Fruit fly (Drosophila melanogaster) whole organism, embryonic: ENCODE results near the gene Dcps.

ENCODE experiments used
- ATbp ChIP-seq: fragments of 200-800 bp; sonication (Bioruptor generic); optimal IDR thresholded peaks from 2 replicates; lab custom pipeline; 2017; ENCODE audit warnings: missing biosample characterization, mild to moderate bottlenecking, missing genetic modification characterization, missing genetic modification reagents
- CG11723 ChIP-seq: fragments of 200-800 bp; sonication (Bioruptor generic); optimal IDR thresholded peaks from 2 replicates; lab custom pipeline; 2017; ENCODE audit warnings: missing biosample characterization, mild to moderate bottlenecking, missing genetic modification characterization
- CG15269 ChIP-seq: fragments of 200-800 bp; sonication (Bioruptor generic); optimal IDR thresholded peaks from 2 replicates; lab custom pipeline; 2018; ENCODE audit warnings: missing biosample characterization, mild to moderate bottlenecking, missing genetic modification characterization, moderate library complexity
- CG16815 ChIP-seq: fragments of 200-800 bp; sonication (Bioruptor generic); optimal IDR thresholded peaks from 3 replicates; lab custom pipeline; 2017; ENCODE audit warnings: missing biosample characterization, mild to moderate bottlenecking, missing genetic modification characterization
- CG17829 ChIP-seq: fragments of 200-800 bp; optimal IDR thresholded peaks from 2 replicates; lab custom pipeline; 2019; ENCODE audit warnings: missing biosample characterization, mild to moderate bottlenecking, missing genetic modification characterization, moderate library complexity
- CG2129 ChIP-seq: fragments of 200-800 bp; sonication (Bioruptor generic); IDR thresholded peaks from 2 replicates; pipeline ENCODE4 v1.3.6; 2022; ENCODE audit warnings: missing biosample characterization, missing genetic modification characterization; ENCODE audit not compliant: partially characterized antibody
- CG2678 ChIP-seq: fragments of 200-800 bp; sonication (Bioruptor generic); optimal IDR thresholded peaks from 3 replicates; lab custom pipeline; 2019; ENCODE audit warnings: missing biosample characterization, mild to moderate bottlenecking, missing genetic modification characterization, moderate library complexity
- CG2712 ChIP-seq: fragments of 200-800 bp; optimal IDR thresholded peaks from 3 replicates; lab custom pipeline; 2019; ENCODE audit warnings: missing biosample characterization, mild to moderate bottlenecking, missing genetic modification characterization, moderate library complexity
- CG32772 ChIP-seq: fragments of 200-800 bp; sonication (Bioruptor generic); IDR thresholded peaks from 2 replicates; pipeline ENCODE4 v1.3.6; 2022; ENCODE audit warnings: missing biosample characterization, missing genetic modification characterization
- CG33213 ChIP-seq: fragments of 200-800 bp; sonication (Bioruptor generic); optimal IDR thresholded peaks from 3 replicates; lab custom pipeline; 2016; ENCODE audit warnings: missing biosample characterization, missing genetic modification characterization
- CG4820 ChIP-seq: fragments of 200-800 bp; sonication (Bioruptor generic); optimal IDR thresholded peaks from 3 replicates; lab custom pipeline; 2016; ENCODE audit warnings: missing biosample characterization, missing genetic modification characterization
- CG6654 ChIP-seq: fragments of 200-800 bp; sonication (Bioruptor generic); optimal IDR thresholded peaks from 2 replicates; lab custom pipeline; 2017; ENCODE audit warnings: missing biosample characterization, mild to moderate bottlenecking, missing genetic modification characterization
- CG7357 ChIP-seq: fragments of 200-800 bp; sonication (Bioruptor generic); IDR thresholded peaks from 3 replicates; pipeline ENCODE4 v1.3.6; 2022; ENCODE audit warnings: missing biosample characterization, missing genetic modification characterization
- CG7839 ChIP-seq: fragments of 200-800 bp; sonication (Bioruptor generic); optimal IDR thresholded peaks from 3 replicates; lab custom pipeline; 2018; ENCODE audit warnings: missing biosample characterization, mild to moderate bottlenecking, missing genetic modification characterization, moderate library complexity
- CG8281 ChIP-seq: fragments of 200-800 bp; sonication (Bioruptor generic); optimal IDR thresholded peaks from 2 replicates; lab custom pipeline; 2018; ENCODE audit warnings: missing biosample characterization, mild to moderate bottlenecking, missing genetic modification characterization, moderate library complexity
- CG8765 ChIP-seq: fragments of 200-800 bp; sonication (Bioruptor generic); IDR thresholded peaks from 2 replicates; pipeline ENCODE4 v1.3.6; 2022; ENCODE audit warnings: missing biosample characterization, missing genetic modification characterization
- CG9609 ChIP-seq: fragments of 200-800 bp; sonication (Bioruptor generic); optimal IDR thresholded peaks from 3 replicates; lab custom pipeline; 2016; ENCODE audit warnings: missing biosample characterization, missing genetic modification characterization
- Camta ChIP-seq: fragments of 200-800 bp; sonication (Bioruptor generic); optimal IDR thresholded peaks from 2 replicates; lab custom pipeline; 2016; ENCODE audit warnings: missing biosample characterization, missing genetic modification characterization
- CkIIα-i1 ChIP-seq: fragments of 200-800 bp; sonication (Bioruptor generic); IDR thresholded peaks from 2 replicates; pipeline ENCODE4 v1.3.6; 2022; ENCODE audit warnings: missing biosample characterization, missing genetic modification characterization
- Deaf1 ChIP-seq: fragments of 200-800 bp; optimal IDR thresholded peaks from 3 replicates; lab custom pipeline; 2019; ENCODE audit warnings: missing biosample characterization, mild to moderate bottlenecking, missing genetic modification characterization, moderate library complexity
- Elba2 ChIP-seq: fragments of 200-800 bp; sonication (Bioruptor generic); optimal IDR thresholded peaks from 3 replicates; lab custom pipeline; 2016; ENCODE audit warnings: missing biosample characterization, missing genetic modification characterization
- H2.0 ChIP-seq: fragments of 200-800 bp; sonication (Bioruptor generic); IDR thresholded peaks from 2 replicates; pipeline ENCODE4 v1.3.6; 2022; ENCODE audit warnings: missing biosample characterization, missing genetic modification characterization
- HLH3B ChIP-seq: fragments of 200-800 bp; sonication (Bioruptor generic); IDR thresholded peaks from 2 replicates; pipeline ENCODE4 v1.3.6; 2022; ENCODE audit warnings: missing biosample characterization, missing genetic modification characterization
- Hmx ChIP-seq: fragments of 200-800 bp; sonication (Bioruptor generic); optimal IDR thresholded peaks from 2 replicates; lab custom pipeline; 2016; ENCODE audit warnings: missing biosample characterization, missing genetic modification characterization
- NC2α ChIP-seq: fragments of 200-800 bp; sonication (Bioruptor generic); optimal IDR thresholded peaks from 2 replicates; lab custom pipeline; 2016; ENCODE audit warnings: missing biosample characterization, missing genetic modification characterization
- Opbp ChIP-seq: fragments of 200-800 bp; sonication (Bioruptor generic); IDR thresholded peaks from 3 replicates; pipeline ENCODE4 v1.3.6; 2022; ENCODE audit warnings: missing biosample characterization, missing genetic modification characterization; ENCODE audit not compliant: partially characterized antibody
- Sox100B ChIP-seq: fragments of 200-800 bp; sonication (Bioruptor generic); optimal IDR thresholded peaks from 3 replicates; lab custom pipeline; 2018; ENCODE audit warnings: missing biosample characterization, mild to moderate bottlenecking, missing genetic modification characterization
- ara ChIP-seq: fragments of 200-800 bp; sonication (Bioruptor generic); IDR thresholded peaks from 2 replicates; pipeline ENCODE4 v1.3.6; 2022; ENCODE audit warnings: missing biosample characterization, missing genetic modification characterization
- ase ChIP-seq: fragments of 200-800 bp; sonication (Bioruptor generic); IDR thresholded peaks from 3 replicates; pipeline ENCODE4 v1.3.6; 2022; ENCODE audit warnings: missing biosample characterization, missing genetic modification characterization
- ato ChIP-seq: fragments of 200-800 bp; sonication (Bioruptor generic); IDR thresholded peaks from 2 replicates; pipeline ENCODE4 v1.3.6; 2022; ENCODE audit warnings: missing biosample characterization, missing genetic modification characterization; ENCODE audit not compliant: partially characterized antibody
- caup ChIP-seq: fragments of 200-800 bp; sonication (Bioruptor generic); optimal IDR thresholded peaks from 3 replicates; lab custom pipeline; 2017; ENCODE audit warnings: missing biosample characterization, mild to moderate bottlenecking, missing genetic modification characterization, moderate library complexity; ENCODE audit not compliant: severe bottlenecking
- croc ChIP-seq: fragments of 200-800 bp; sonication (Bioruptor generic); conservative IDR thresholded peaks from 3 replicates; pipeline ENCODE4 v1.3.6; 2022; ENCODE audit warnings: missing biosample characterization, missing genetic modification characterization
- crol ChIP-seq: fragments of 200-800 bp; sonication (Bioruptor generic); IDR thresholded peaks from 2 replicates; pipeline ENCODE4 v1.3.6; 2022; ENCODE audit warnings: missing biosample characterization, missing genetic modification characterization
- dati ChIP-seq: fragments of 200-800 bp; sonication (Bioruptor generic); IDR thresholded peaks from 2 replicates; pipeline ENCODE4 v1.3.6; 2022; ENCODE audit warnings: missing biosample characterization, missing genetic modification characterization
- esg ChIP-seq: fragments of 200-800 bp; sonication (Bioruptor generic); conservative IDR thresholded peaks from 2 replicates; pipeline ENCODE4 v1.3.6; 2022; ENCODE audit warnings: missing biosample characterization, missing genetic modification characterization
- fru ChIP-seq: fragments of >200 bp; optimal IDR thresholded peaks from 2 replicates; lab custom pipeline; 2017
- fu2 ChIP-seq: fragments of 200-800 bp; sonication (Bioruptor generic); optimal IDR thresholded peaks from 2 replicates; lab custom pipeline; 2016; ENCODE audit warnings: missing biosample characterization, missing genetic modification characterization
- gfzf ChIP-seq: fragments of 200-800 bp; sonication (Bioruptor generic); optimal IDR thresholded peaks from 2 replicates; lab custom pipeline; 2016; ENCODE audit warnings: missing biosample characterization, mild to moderate bottlenecking, missing genetic modification characterization, moderate library complexity
- jumu ChIP-seq: fragments of 200-800 bp; sonication (Bioruptor generic); optimal IDR thresholded peaks from 3 replicates; lab custom pipeline; 2016; ENCODE audit warnings: missing biosample characterization, missing genetic modification characterization
- ken ChIP-seq: fragments of 200-800 bp; sonication (Bioruptor generic); IDR thresholded peaks from 3 replicates; pipeline ENCODE4 v1.3.6; 2022; ENCODE audit warnings: missing biosample characterization, missing genetic modification characterization
- lilli ChIP-seq: fragments of 200-800 bp; sonication (Bioruptor generic); optimal IDR thresholded peaks from 3 replicates; lab custom pipeline; 2016; ENCODE audit warnings: missing biosample characterization, missing genetic modification characterization
- nau ChIP-seq: fragments of 200-800 bp; sonication (Bioruptor generic); optimal IDR thresholded peaks from 3 replicates; lab custom pipeline; 2017; ENCODE audit warnings: missing biosample characterization, mild to moderate bottlenecking, missing genetic modification characterization, missing genetic modification reagents
- pan ChIP-seq, 4 experiments: fragments of >200 bp in 3 of 4; fragments of 200-800 bp in 1 of 4; sonication (Bioruptor generic) in 1 of 4; optimal IDR thresholded peaks in 3 of 4; IDR thresholded peaks in 1 of 4; 2 replicates each; pipeline versions ENCODE4 v1.3.6 to Lab custom; 2017 to 2022; ENCODE audit warnings: missing biosample characterization in 2 of 4, missing genetic modification characterization in 2 of 4, mixed read lengths in 1 of 4
- pum ChIP-seq: fragments of 200-800 bp; sonication (Bioruptor generic); optimal IDR thresholded peaks from 2 replicates; lab custom pipeline; 2016; ENCODE audit warnings: missing biosample characterization, missing genetic modification characterization
- ranshi ChIP-seq: fragments of 200-800 bp; sonication (Bioruptor generic); IDR thresholded peaks from 2 replicates; pipeline ENCODE4 v1.3.6; 2022; ENCODE audit warnings: missing biosample characterization, missing genetic modification characterization
- row ChIP-seq: fragments of 200-800 bp; sonication (Bioruptor generic); IDR thresholded peaks from 3 replicates; pipeline ENCODE4 v1.3.6; 2022; ENCODE audit warnings: missing biosample characterization, missing genetic modification characterization
- sd ChIP-seq: fragments of 200-800 bp; sonication (Bioruptor generic); optimal IDR thresholded peaks from 3 replicates; lab custom pipeline; 2018; ENCODE audit warnings: missing biosample characterization, mild to moderate bottlenecking, missing genetic modification characterization, moderate library complexity
- shn ChIP-seq: fragments of 200-800 bp; sonication (Bioruptor generic); optimal IDR thresholded peaks from 3 replicates; lab custom pipeline; 2016; ENCODE audit warnings: missing biosample characterization, missing genetic modification characterization
- vvl ChIP-seq: fragments of 200-800 bp; sonication (Bioruptor generic); IDR thresholded peaks from 2 replicates; pipeline ENCODE4 v1.3.6; 2022; ENCODE audit warnings: missing biosample characterization, missing genetic modification characterization
- zen ChIP-seq: fragments of 200-800 bp; sonication (Bioruptor generic); optimal IDR thresholded peaks from 3 replicates; lab custom pipeline; 2018; ENCODE audit warnings: missing biosample characterization, mild to moderate bottlenecking, missing genetic modification characterization, moderate library complexity

The Dcps gene

dm6 chr3R:5705469-5706067, 49.0 kb downstream of the Dcps start (continued):
- TF ChIP-seq gfzf (GFP tag; lab: Kevin White, UChicago) (no peak), vvl (GFP tag; lab: Robert Waterston, UW) (peak; percentile 53), lilli (GFP tag; lab: Kevin White, UChicago) (peak; percentile 57), CG33213 (GFP tag; lab: Kevin White, UChicago) (no peak), dati (GFP tag; lab: Robert Waterston, UW) (no peak), ase (GFP tag; lab: Robert Waterston, UW) (0 out of 3 replicates have a peak, but pooled peaks have one; percentile 40), caup (GFP tag; lab: Kevin White, UChicago) (peak; percentile 50), jumu (no peak), CG8281 (tag; lab: Kevin White, UChicago) (peak; percentile 48), HLH3B (0 out of 2 replicates have a peak, but pooled peaks have one; percentile 33), pan (optimal IDR thresholded peaks at IDR 0.05; lab: Kevin White, UChicago) (no peak), pan (GFP tag; optimal IDR thresholded peaks at IDR 0.05 in 1 of 2, IDR thresholded peaks at IDR 0.05 in 1 of 2) (peak in 1 of 2 experiments; percentile 45), ken (GFP tag; lab: Robert Waterston, UW) (no peak), ara (peak; percentile 57; the same call in 1 of the 2 replicates), Camta (GFP tag; lab: Kevin White, UChicago) (peak; percentile 36), sd (tag; lab: Kevin White, UChicago) (peak; percentile 47), CG4820 (peak; percentile 5), CG7839 (tag; lab: Kevin White, UChicago) (peak; percentile 74), H2.0 (GFP tag; lab: Robert Waterston, UW) (no peak), CG15269 (peak; percentile 79), fru (lab: Kevin White, UChicago) (no peak), CG2712 (tag; lab: Kevin White, UChicago) (peak; percentile 86), Elba2 (GFP tag; lab: Kevin White, UChicago) (no peak), pum (GFP tag; lab: Kevin White, UChicago) (peak; percentile 2), ranshi (GFP tag; lab: Robert Waterston, UW) (0 out of 2 replicates have a peak, but pooled peaks have one; percentile 18), shn (GFP tag; lab: Kevin White, UChicago) (peak; percentile 11), CG16815 (GFP tag; lab: Kevin White, UChicago) (peak; percentile 22), ATbp (GFP tag; lab: Kevin White, UChicago) (peak; percentile 56), NC2α (no peak), CG2129 (no peak), zen (tag; lab: Kevin White, UChicago) (no peak), CG6654 (GFP tag; lab: Kevin White, UChicago) (peak; percentile 15), CkIIα-i1 (GFP tag; lab: Robert Waterston, UW) (no peak), CG2678 (tag; lab: Kevin White, UChicago) (no peak), row (GFP tag; lab: Robert Waterston, UW) (peak; percentile 75), crol (GFP tag; lab: Robert Waterston, UW) (no peak), CG32772 (peak; percentile 12; the same call in 1 of the 2 replicates), CG7357 (GFP tag; lab: Robert Waterston, UW) (peak; percentile 38; the same call in 1 of the 3 replicates), CG9609 (GFP tag; lab: Kevin White, UChicago) (peak; percentile 1), CG8765 (peak; percentile 49; the same call in 1 of the 2 replicates), CG11723 (GFP tag; lab: Kevin White, UChicago) (peak; percentile 47), Sox100B (no peak), esg (GFP tag; lab: Robert Waterston, UW) (peak; percentile 47; the same call in 1 of the 2 replicates), croc (GFP tag; lab: Robert Waterston, UW) (peak; percentile 30; the same call in 2 of the 3 replicates), ato (GFP tag; lab: Robert Waterston, UW) (no peak), Deaf1 (no peak), Opbp (no peak), nau (GFP tag; lab: Kevin White, UChicago) (no peak), fu2 (GFP tag; lab: Kevin White, UChicago) (no peak), CG17829 (peak; percentile 80), Hmx (GFP tag; lab: Kevin White, UChicago) (no peak)
